Worm (Caenorhabditis elegans): ENCODE measurements around the gene K02D3.2.

ce11 chrX:13739125-13739820, 27.5 kb upstream of the K02D3.2 start:
- TF ChIP-seq ama-1 (optimal IDR thresholded peaks at IDR 0.05) = no peak
- TF ChIP-seq hmg-4 (GFP tag; optimal IDR thresholded peaks at IDR 0.05) = no peak
- TF ChIP-seq flt-1 (GFP tag; IDR thresholded peaks at IDR 0.05) = no peak
- no peak for TF ChIP-seq tra-4 (tag; optimal IDR thresholded peaks at IDR 0.05)
- no peak for TF ChIP-seq tbx-11 (GFP tag; IDR thresholded peaks at IDR 0.05)
- no peak for TF ChIP-seq hnd-1 (tag; optimal IDR thresholded peaks at IDR 0.05)
- no peak for TF ChIP-seq ceh-36 (tag; optimal IDR thresholded peaks at IDR 0.05)
- TF ChIP-seq ceh-13 (GFP tag; optimal IDR thresholded peaks at IDR 0.05) = no peak
- TF ChIP-seq sea-1 (GFP tag; conservative IDR thresholded peaks at IDR 0.05) = no peak

All from whole organism, early embryonic.